Fruit fly (Drosophila melanogaster) whole organism, wandering third instar larva: Measurements from ENCODE around the gene CG33288.

ENCODE experiments used
- CG9705 ChIP-seq: fragments of 200-800 bp; sonication (Bioruptor generic); optimal IDR thresholded peaks from 2 replicates; lab custom pipeline; 2018; ENCODE audit warnings: missing biosample characterization, mild to moderate bottlenecking, missing genetic modification characterization
- CrebA ChIP-seq: fragments of 200-800 bp; sonication (Bioruptor generic); optimal IDR thresholded peaks from 2 replicates; lab custom pipeline; 2016; ENCODE audit warnings: missing biosample characterization, mild to moderate bottlenecking, missing genetic modification characterization, borderline replicate concordance
- Dfd ChIP-seq: fragments of >200 bp; optimal IDR thresholded peaks from 2 replicates; lab custom pipeline; 2017; ENCODE audit warnings: missing biosample characterization, missing genetic modification characterization
- HLH106 ChIP-seq: fragments of 200-800 bp; optimal IDR thresholded peaks from 3 replicates; lab custom pipeline; 2019; ENCODE audit warnings: missing biosample characterization, mild to moderate bottlenecking, missing genetic modification characterization, moderate library complexity
- Hr78 ChIP-seq: fragments of >200 bp; optimal IDR thresholded peaks from 2 replicates; lab custom pipeline; 2017; ENCODE audit warnings: missing biosample characterization, missing genetic modification characterization
- Hr83 ChIP-seq: fragments of 200-300 bp; sonication (Bioruptor generic); optimal IDR thresholded peaks from 2 replicates; lab custom pipeline; 2016; ENCODE audit warnings: missing biosample characterization, mild to moderate bottlenecking, missing genetic modification characterization, moderate library complexity; ENCODE audit not compliant: poor library complexity, severe bottlenecking
- Jra ChIP-seq: sonication (Bioruptor generic); optimal IDR thresholded peaks from 2 replicates; lab custom pipeline; 2016; ENCODE audit warnings: missing biosample characterization, missing genetic modification characterization
- Mio ChIP-seq: sonication (Bioruptor generic); optimal IDR thresholded peaks from 2 replicates; lab custom pipeline; 2016; ENCODE audit warnings: missing biosample characterization, missing genetic modification characterization
- Myc ChIP-seq: fragments of >200 bp; optimal IDR thresholded peaks from 2 replicates; lab custom pipeline; 2017
- N ChIP-seq: fragments of >200 bp; optimal IDR thresholded peaks from 2 replicates; lab custom pipeline; 2018; ENCODE audit warnings: missing biosample characterization, missing external identifiers, missing genetic modification characterization
- Rel ChIP-seq, 2 experiments: fragments of 200-800 bp; sonication (Bioruptor generic) in 1 of 2; optimal IDR thresholded peaks; 2 replicates in 1 of 2; 3 replicates in 1 of 2; lab custom pipeline; 2016 to 2019; ENCODE audit warnings: mild to moderate bottlenecking in 2 of 2, missing biosample characterization in 2 of 2, missing genetic modification characterization in 2 of 2, moderate library complexity in 1 of 2
- Sp1 ChIP-seq: fragments of 200-800 bp; sonication (Bioruptor generic); optimal IDR thresholded peaks from 3 replicates; lab custom pipeline; 2019; ENCODE audit warnings: missing biosample characterization, mild to moderate bottlenecking, missing genetic modification characterization, moderate library complexity
- Vsx2 ChIP-seq: fragments of 200-300, 225-300 bp; sonication (Bioruptor generic); optimal IDR thresholded peaks from 2 replicates; lab custom pipeline; 2018; ENCODE audit warnings: missing biosample characterization, missing genetic modification characterization; ENCODE audit not compliant: partially characterized antibody
- br ChIP-seq: fragments of 200-800 bp; sonication (Bioruptor generic); optimal IDR thresholded peaks from 2 replicates; lab custom pipeline; 2016; ENCODE audit warnings: missing biosample characterization, missing genetic modification characterization
- brk ChIP-seq: fragments of 200-800 bp; sonication (Bioruptor generic); optimal IDR thresholded peaks from 2 replicates; lab custom pipeline; 2016; ENCODE audit warnings: missing biosample characterization, mild to moderate bottlenecking, missing genetic modification characterization
- dl ChIP-seq, 2 experiments: fragments of 175-275, 200-275 bp in 1 of 2; fragments of 200-275 bp in 1 of 2; sonication (Bioruptor generic); optimal IDR thresholded peaks; lab custom pipeline; 2018; ENCODE audit warnings: mild to moderate bottlenecking in 2 of 2, missing biosample characterization in 2 of 2, missing genetic modification characterization in 2 of 2, moderate library complexity in 2 of 2; ENCODE audit not compliant: partially characterized antibody in 2 of 2, insufficient read depth in 1 of 2
- dmrt93B ChIP-seq: fragments of 200-800 bp; sonication (Bioruptor generic); optimal IDR thresholded peaks from 2 replicates; lab custom pipeline; 2018; ENCODE audit warnings: missing biosample characterization, mild to moderate bottlenecking, missing genetic modification characterization
- dsf ChIP-seq: sonication (Bioruptor generic); optimal IDR thresholded peaks from 2 replicates; lab custom pipeline; 2016; ENCODE audit warnings: missing biosample characterization, missing genetic modification characterization, borderline replicate concordance
- foxo ChIP-seq, 2 experiments: fragments of 200-800 bp; sonication (Bioruptor generic); optimal IDR thresholded peaks; 2 replicates in 1 of 2; 3 replicates in 1 of 2; lab custom pipeline; 2016 to 2017; ENCODE audit warnings: missing biosample characterization in 2 of 2, missing genetic modification characterization in 2 of 2
- fru ChIP-seq: fragments of 200-800 bp; sonication (Bioruptor generic); optimal IDR thresholded peaks from 3 replicates; lab custom pipeline; 2016; ENCODE audit warnings: missing biosample characterization, mild to moderate bottlenecking, missing genetic modification characterization
- h ChIP-seq: fragments of 200-800 bp; sonication (Bioruptor generic); optimal IDR thresholded peaks from 3 replicates; lab custom pipeline; 2016; ENCODE audit warnings: missing biosample characterization, mild to moderate bottlenecking, missing genetic modification characterization
- jim ChIP-seq: fragments of 175-275, 200-325 bp; sonication (Bioruptor generic); optimal IDR thresholded peaks from 2 replicates; lab custom pipeline; 2016; ENCODE audit warnings: missing biosample characterization, mild to moderate bottlenecking, missing genetic modification characterization
- lola ChIP-seq: fragments of >200 bp; optimal IDR thresholded peaks from 2 replicates; lab custom pipeline; 2017; ENCODE audit warnings: missing biosample characterization, missing genetic modification characterization
- pan ChIP-seq: fragments of >200 bp; optimal IDR thresholded peaks from 2 replicates; lab custom pipeline; 2017
- psq ChIP-seq: fragments of 200-800 bp; sonication (Bioruptor generic); optimal IDR thresholded peaks from 3 replicates; lab custom pipeline; 2017; ENCODE audit warnings: missing biosample characterization, mild to moderate bottlenecking, missing genetic modification characterization, moderate library complexity
- sage ChIP-seq: fragments of 200-800 bp; sonication (Bioruptor generic); optimal IDR thresholded peaks from 2 replicates; lab custom pipeline; 2016; ENCODE audit warnings: missing biosample characterization, mild to moderate bottlenecking, missing genetic modification characterization
- usp ChIP-seq: fragments of >200 bp; optimal IDR thresholded peaks from 2 replicates; lab custom pipeline; 2017; ENCODE audit warnings: missing biosample characterization, missing genetic modification characterization
- woc ChIP-seq: sonication (Bioruptor generic); optimal IDR thresholded peaks from 2 replicates; lab custom pipeline; 2016; ENCODE audit warnings: missing biosample characterization, mild to moderate bottlenecking, missing genetic modification characterization

Gene CG33288

dm6 chr3L:21390431-21390830 is 37.2 kb upstream of the CG33288 start:
- TF ChIP-seq Dfd (no peak), fru (GFP tag; lab: Kevin White, UChicago) (no peak)

- no peak for TF ChIP-seq woc (GFP tag; lab: Kevin White, UChicago)
- TF ChIP-seq, all 38 proteins: peak for 0
Observed at dm6 chr3L:21398156-21398555, 29.4 kb upstream of the CG33288 start.

dm6 chr3L:21400206-21400605 is 27.4 kb upstream of the CG33288 start:
- TF ChIP-seq lola (GFP tag; lab: Kevin White, UChicago) (no peak), dl (GFP tag; optimal IDR thresholded peaks at IDR 0.05; lab: Kevin White, UChicago; ENCODE audit: insufficient read depth in 1 of 2, partially characterized antibody in 2 of 2) (no peak), Hr83 (GFP tag; lab: Kevin White, UChicago) (no peak), pan (no peak), h (GFP tag; lab: Kevin White, UChicago) (no peak), dsf (no peak), brk (GFP tag; lab: Kevin White, UChicago) (no peak), foxo (GFP tag; optimal IDR thresholded peaks at IDR 0.05; lab: Kevin White, UChicago) (no peak), HLH106 (no peak), Rel (GFP tag; optimal IDR thresholded peaks at IDR 0.05; lab: Kevin White, UChicago) (no peak), Rel (tag; optimal IDR thresholded peaks at IDR 0.05; lab: Kevin White, UChicago) (no peak), Hr78 (GFP tag; lab: Kevin White, UChicago) (no peak)
- TF ChIP-seq, all 38 proteins: peak for 0

- TF ChIP-seq Sp1 (GFP tag; lab: Kevin White, UChicago) = no peak
- TF ChIP-seq h (GFP tag; lab: Kevin White, UChicago) = no peak
- no peak for TF ChIP-seq dmrt93B
- no peak for TF ChIP-seq Mio
- TF ChIP-seq CrebA = no peak
- no peak for TF ChIP-seq Rel (GFP tag; optimal IDR thresholded peaks at IDR 0.05; lab: Kevin White, UChicago)
- no peak for TF ChIP-seq Rel (tag; optimal IDR thresholded peaks at IDR 0.05; lab: Kevin White, UChicago)
- no peak for TF ChIP-seq HLH106
- no peak for TF ChIP-seq Vsx2
- no peak for TF ChIP-seq usp (GFP tag; lab: Kevin White, UChicago)
- no peak for TF ChIP-seq dl (GFP tag; optimal IDR thresholded peaks at IDR 0.05; lab: Kevin White, UChicago; ENCODE audit: insufficient read depth in 1 of 2, partially characterized antibody in 2 of 2)
- no peak for TF ChIP-seq sage (GFP tag; lab: Kevin White, UChicago)
- no peak for TF ChIP-seq Myc (lab: Kevin White, UChicago)
- no peak for TF ChIP-seq Dfd
- no peak for TF ChIP-seq Hr78 (GFP tag; lab: Kevin White, UChicago)
- TF ChIP-seq jim (GFP tag; lab: Kevin White, UChicago) = no peak
Observed at dm6 chr3L:21402552-21402951, 25.0 kb upstream of the CG33288 start.

- TF ChIP-seq Mio = no peak
- no peak for TF ChIP-seq Jra (GFP tag; lab: Kevin White, UChicago)
- no peak for TF ChIP-seq pan
- no peak for TF ChIP-seq psq (GFP tag; lab: Kevin White, UChicago)
- TF ChIP-seq dmrt93B = no peak
- no peak for TF ChIP-seq Myc (lab: Kevin White, UChicago)
- no peak for TF ChIP-seq fru (GFP tag; lab: Kevin White, UChicago)
- no peak for TF ChIP-seq foxo (GFP tag; optimal IDR thresholded peaks at IDR 0.05; lab: Kevin White, UChicago)
- no peak for TF ChIP-seq sage (GFP tag; lab: Kevin White, UChicago)
- no peak for TF ChIP-seq HLH106
- TF ChIP-seq Hr78 (GFP tag; lab: Kevin White, UChicago) = no peak
- no peak for TF ChIP-seq N (GFP tag; lab: Kevin White, UChicago)
- TF ChIP-seq brk (GFP tag; lab: Kevin White, UChicago) = no peak
- no peak for TF ChIP-seq Vsx2
- TF ChIP-seq Rel (GFP tag; optimal IDR thresholded peaks at IDR 0.05; lab: Kevin White, UChicago) = no peak
- TF ChIP-seq Rel (tag; optimal IDR thresholded peaks at IDR 0.05; lab: Kevin White, UChicago) = no peak
- no peak for TF ChIP-seq br (GFP tag; lab: Kevin White, UChicago)
- TF ChIP-seq CG9705 (GFP tag; lab: Kevin White, UChicago) = no peak
- no peak for TF ChIP-seq h (GFP tag; lab: Kevin White, UChicago)
Observed at dm6 chr3L:21406638-21407037, 21.0 kb upstream of the CG33288 start, which contains the start of gene sa. sa (minus strand) TSS chr3L:21406738.

dm6 chr3L:21412140-21412539 is 15.4 kb upstream of the CG33288 start:
- no peak for TF ChIP-seq jim (GFP tag; lab: Kevin White, UChicago)
- no peak for TF ChIP-seq HLH106
- TF ChIP-seq usp (GFP tag; lab: Kevin White, UChicago) = no peak
- no peak for TF ChIP-seq sage (GFP tag; lab: Kevin White, UChicago)
- no peak for TF ChIP-seq h (GFP tag; lab: Kevin White, UChicago)
- TF ChIP-seq woc (GFP tag; lab: Kevin White, UChicago) = no peak
- no peak for TF ChIP-seq Hr78 (GFP tag; lab: Kevin White, UChicago)
- TF ChIP-seq Vsx2 = no peak
